Fruit fly (Drosophila melanogaster) whole organism, embryonic: ENCODE measurements around the gene CG32647.
A peak's percentile ranks its signal among the peaks of the same experiment; 100 is the strongest.

Experiments
- Antp ChIP-seq: fragments of 200-800 bp; sonication (Bioruptor generic); optimal IDR thresholded peaks from 3 replicates; lab custom pipeline; 2016; ENCODE audit warnings: missing biosample characterization, missing genetic modification characterization
- Asciz ChIP-seq: fragments of 200-800 bp; sonication (Bioruptor generic); optimal IDR thresholded peaks from 2 replicates; lab custom pipeline; 2017; ENCODE audit warnings: missing biosample characterization, mild to moderate bottlenecking, missing genetic modification characterization, missing genetic modification reagents
- Bteb2 ChIP-seq: fragments of 200-800 bp; sonication (Bioruptor generic); optimal IDR thresholded peaks from 2 replicates; lab custom pipeline; 2016; ENCODE audit warnings: missing biosample characterization, missing genetic modification characterization
- CG10147 ChIP-seq: fragments of 200-800 bp; sonication (Bioruptor generic); optimal IDR thresholded peaks from 2 replicates; lab custom pipeline; 2019; ENCODE audit warnings: missing biosample characterization, mild to moderate bottlenecking, missing genetic modification characterization, moderate library complexity
- CG10209 ChIP-seq: fragments of 200-800 bp; sonication (Bioruptor generic); optimal IDR thresholded peaks from 3 replicates; lab custom pipeline; 2017; ENCODE audit warnings: missing biosample characterization, mild to moderate bottlenecking, missing genetic modification characterization, missing genetic modification reagents
- CG10654 ChIP-seq: fragments of 200-800 bp; sonication (Bioruptor generic); optimal IDR thresholded peaks from 2 replicates; lab custom pipeline; 2016; ENCODE audit warnings: missing biosample characterization, missing genetic modification characterization
- CG12769 ChIP-seq: fragments of 200-800 bp; sonication (Bioruptor generic); optimal IDR thresholded peaks from 2 replicates; lab custom pipeline; 2019; ENCODE audit warnings: missing biosample characterization, mild to moderate bottlenecking, missing genetic modification characterization, moderate library complexity
- CG15601 ChIP-seq: fragments of 200-800 bp; sonication (Bioruptor generic); optimal IDR thresholded peaks from 3 replicates; lab custom pipeline; 2019; ENCODE audit warnings: missing biosample characterization, mild to moderate bottlenecking, missing genetic modification characterization, moderate library complexity
- CG18599 ChIP-seq: fragments of 200-800 bp; sonication (Bioruptor generic); optimal IDR thresholded peaks from 3 replicates; lab custom pipeline; 2017; ENCODE audit warnings: missing biosample characterization, missing genetic modification characterization, mild to moderate bottlenecking, moderate library complexity, missing genetic modification reagents
- CG2889 ChIP-seq: fragments of 200-800 bp; sonication (Bioruptor generic); IDR thresholded peaks from 3 replicates; pipeline ENCODE4 v1.3.6; 2022; ENCODE audit warnings: missing biosample characterization, missing genetic modification characterization
- CG3163 ChIP-seq: fragments of 200-800 bp; sonication (Bioruptor generic); optimal IDR thresholded peaks from 3 replicates; lab custom pipeline; 2016; ENCODE audit warnings: missing biosample characterization, missing genetic modification characterization
- CG32772 ChIP-seq: fragments of 200-800 bp; sonication (Bioruptor generic); IDR thresholded peaks from 2 replicates; pipeline ENCODE4 v1.3.6; 2022; ENCODE audit warnings: missing biosample characterization, missing genetic modification characterization
- CG6175 ChIP-seq: fragments of 200-800 bp; sonication (Bioruptor generic); IDR thresholded peaks from 3 replicates; pipeline ENCODE4 v1.3.6; 2022; ENCODE audit warnings: missing biosample characterization, missing genetic modification characterization
- CG7839 ChIP-seq: fragments of 200-800 bp; sonication (Bioruptor generic); optimal IDR thresholded peaks from 3 replicates; lab custom pipeline; 2018; ENCODE audit warnings: missing biosample characterization, mild to moderate bottlenecking, missing genetic modification characterization, moderate library complexity
- CG9215 ChIP-seq: fragments of 200-800 bp; sonication (Bioruptor generic); IDR thresholded peaks from 2 replicates; pipeline ENCODE4 v1.3.6; 2022; ENCODE audit warnings: missing biosample characterization, missing genetic modification characterization
- CoRest ChIP-seq: fragments of 200-800 bp; sonication (Bioruptor generic); optimal IDR thresholded peaks from 3 replicates; lab custom pipeline; 2018; ENCODE audit warnings: missing biosample characterization, mild to moderate bottlenecking, missing genetic modification characterization, moderate library complexity
- D ChIP-seq, 2 experiments: fragments of 200-800 bp in 1 of 2; fragments of >200 bp in 1 of 2; sonication (Bioruptor generic) in 1 of 2; optimal IDR thresholded peaks; 2 replicates in 1 of 2; 3 replicates in 1 of 2; lab custom pipeline; 2017; ENCODE audit warnings: mild to moderate bottlenecking in 1 of 2, missing biosample characterization in 1 of 2, missing genetic modification characterization in 1 of 2, missing genetic modification reagents in 1 of 2
- Dip3 ChIP-seq: fragments of 200-800 bp; sonication (Bioruptor generic); optimal IDR thresholded peaks from 3 replicates; lab custom pipeline; 2016; ENCODE audit warnings: missing biosample characterization, missing genetic modification characterization
- Dll ChIP-seq: fragments of 200-800 bp; sonication (Bioruptor generic); IDR thresholded peaks from 4 replicates; pipeline ENCODE4 v1.3.6; 2022; ENCODE audit warnings: missing biosample characterization, missing genetic modification characterization; ENCODE audit not compliant: partially characterized antibody
- H15 ChIP-seq: fragments of 200-800 bp; sonication (Bioruptor generic); IDR thresholded peaks from 3 replicates; pipeline ENCODE4 v1.3.6; 2022; ENCODE audit warnings: missing biosample characterization, missing genetic modification characterization
- HLHmδ ChIP-seq: fragments of 200-800 bp; sonication (Bioruptor generic); optimal IDR thresholded peaks from 2 replicates; lab custom pipeline; 2018; ENCODE audit warnings: missing biosample characterization, mild to moderate bottlenecking, missing genetic modification characterization, moderate library complexity
- Hand ChIP-seq: fragments of 200-800 bp; sonication (Bioruptor generic); optimal IDR thresholded peaks from 2 replicates; lab custom pipeline; 2017; ENCODE audit warnings: mild to moderate bottlenecking, missing biosample characterization, missing genetic modification reagents, missing genetic modification characterization
- HmgZ ChIP-seq: fragments of 200-800 bp; sonication (Bioruptor generic); optimal IDR thresholded peaks from 2 replicates; lab custom pipeline; 2018; ENCODE audit warnings: missing biosample characterization, mild to moderate bottlenecking, missing genetic modification characterization
- Hr3 ChIP-seq: fragments of 200-800 bp; sonication (Bioruptor generic); optimal IDR thresholded peaks from 3 replicates; lab custom pipeline; 2016; ENCODE audit warnings: missing biosample characterization, missing genetic modification characterization
- Hsf ChIP-seq: fragments of 200-800 bp; sonication (Bioruptor generic); optimal IDR thresholded peaks from 3 replicates; lab custom pipeline; 2016; ENCODE audit warnings: missing biosample characterization, missing genetic modification characterization
- Opbp ChIP-seq: fragments of 200-800 bp; sonication (Bioruptor generic); IDR thresholded peaks from 3 replicates; pipeline ENCODE4 v1.3.6; 2022; ENCODE audit warnings: missing biosample characterization, missing genetic modification characterization; ENCODE audit not compliant: partially characterized antibody
- bbx ChIP-seq: fragments of 200-800 bp; sonication (Bioruptor generic); IDR thresholded peaks from 2 replicates; pipeline ENCODE4 v1.3.6; 2022; ENCODE audit warnings: missing biosample characterization, missing genetic modification characterization; ENCODE audit not compliant: partially characterized antibody
- bcd ChIP-seq: fragments of 200-800 bp; sonication (Bioruptor generic); optimal IDR thresholded peaks from 2 replicates; lab custom pipeline; 2017; ENCODE audit warnings: missing biosample characterization, mild to moderate bottlenecking, missing genetic modification characterization
- caup ChIP-seq: fragments of 200-800 bp; sonication (Bioruptor generic); optimal IDR thresholded peaks from 3 replicates; lab custom pipeline; 2017; ENCODE audit warnings: missing biosample characterization, mild to moderate bottlenecking, missing genetic modification characterization, moderate library complexity; ENCODE audit not compliant: severe bottlenecking
- cg ChIP-seq: fragments of 200-800 bp; sonication (Bioruptor generic); optimal IDR thresholded peaks from 3 replicates; lab custom pipeline; 2019; ENCODE audit warnings: missing biosample characterization, mild to moderate bottlenecking, missing genetic modification characterization, moderate library complexity
- hth ChIP-seq: fragments of >200 bp; optimal IDR thresholded peaks from 2 replicates; lab custom pipeline; 2017; ENCODE audit warnings: inconsistent platforms
- lilli ChIP-seq: fragments of 200-800 bp; sonication (Bioruptor generic); optimal IDR thresholded peaks from 3 replicates; lab custom pipeline; 2016; ENCODE audit warnings: missing biosample characterization, missing genetic modification characterization
- lola ChIP-seq, 3 experiments: fragments of >200 bp in 2 of 3; fragments of 200-800 bp in 1 of 3; sonication (Bioruptor generic) in 1 of 3; optimal IDR thresholded peaks; 2 replicates each; lab custom pipeline; 2017 to 2019; ENCODE audit warnings: missing biosample characterization in 3 of 3, missing genetic modification characterization in 3 of 3, mild to moderate bottlenecking in 1 of 3, moderate library complexity in 1 of 3
- phol ChIP-seq: fragments of 200-800 bp; sonication (Bioruptor generic); optimal IDR thresholded peaks from 3 replicates; lab custom pipeline; 2018; ENCODE audit warnings: missing biosample characterization, mild to moderate bottlenecking, missing genetic modification characterization, moderate library complexity
- run ChIP-seq: fragments of 200-800 bp; sonication (Bioruptor generic); optimal IDR thresholded peaks from 3 replicates; lab custom pipeline; 2018; ENCODE audit warnings: missing biosample characterization, mild to moderate bottlenecking, missing genetic modification characterization
- slp2 ChIP-seq: fragments of 200-800 bp; sonication (Bioruptor generic); optimal IDR thresholded peaks from 2 replicates; lab custom pipeline; 2016; ENCODE audit warnings: missing biosample characterization, missing genetic modification characterization
- tap ChIP-seq: fragments of 200-800 bp; optimal IDR thresholded peaks from 3 replicates; lab custom pipeline; 2019; ENCODE audit warnings: missing biosample characterization, mild to moderate bottlenecking, missing genetic modification characterization, moderate library complexity
- tio ChIP-seq: fragments of 200-800 bp; sonication (Bioruptor generic); optimal IDR thresholded peaks from 2 replicates; lab custom pipeline; 2017; ENCODE audit warnings: missing biosample characterization, missing genetic modification characterization, inconsistent platforms
- unpg ChIP-seq: fragments of 200-800 bp; sonication (Bioruptor generic); optimal IDR thresholded peaks from 3 replicates; lab custom pipeline; 2018; ENCODE audit warnings: missing biosample characterization, mild to moderate bottlenecking, missing genetic modification characterization, moderate library complexity
- zen ChIP-seq: fragments of 200-800 bp; sonication (Bioruptor generic); optimal IDR thresholded peaks from 3 replicates; lab custom pipeline; 2018; ENCODE audit warnings: missing biosample characterization, mild to moderate bottlenecking, missing genetic modification characterization, moderate library complexity

CG32647 gene

DNA sequence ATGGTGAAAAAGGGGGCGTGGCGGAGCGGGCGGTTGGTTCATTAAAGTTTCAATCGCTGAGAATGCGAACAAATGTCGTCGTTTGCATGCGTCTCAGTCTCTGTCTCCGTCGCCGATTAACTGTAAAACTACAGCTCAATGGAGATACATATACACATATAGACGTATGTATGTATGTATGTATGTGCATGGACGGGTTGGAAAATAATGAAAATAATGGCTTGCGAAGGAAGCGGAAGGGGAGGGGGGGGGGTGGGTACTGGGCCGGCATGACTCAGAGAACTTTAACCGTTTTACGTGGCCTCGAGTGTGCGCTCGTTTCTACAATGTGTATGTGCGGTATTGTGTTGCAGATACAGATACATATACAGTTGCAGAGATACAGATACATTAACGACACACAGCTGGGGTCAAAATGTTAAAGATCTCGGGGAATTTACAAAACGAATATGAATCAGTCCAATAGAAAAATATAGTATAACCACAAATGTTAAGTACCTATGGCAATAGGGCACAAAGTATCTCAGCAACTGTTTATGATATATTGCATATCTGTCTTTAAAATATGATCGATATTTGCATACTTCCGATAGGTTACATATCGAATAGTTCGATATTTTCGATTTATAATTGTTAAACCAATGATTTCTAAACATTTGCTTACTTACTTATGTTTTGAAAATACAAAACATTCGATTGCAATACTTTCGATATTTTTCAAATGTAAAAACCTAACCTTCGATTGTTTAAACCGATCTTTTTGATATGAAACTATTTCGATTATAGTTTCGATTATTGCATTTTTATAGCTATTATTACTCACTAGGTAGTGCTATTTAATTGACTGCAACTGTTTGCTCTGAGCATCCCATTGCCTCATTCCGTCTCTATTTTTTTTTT lies 60.2 kb downstream of the CG32647 start (continued):
- TF ChIP-seq Dll (GFP tag; lab: Robert Waterston, UW), result 0 out of 4 replicates have a peak, but pooled peaks have one; percentile 26
- peak; percentile 8 for TF ChIP-seq CG12769 (tag; lab: Kevin White, UChicago)
- TF ChIP-seq Hsf (GFP tag; lab: Kevin White, UChicago), result peak; percentile 26
- no peak for TF ChIP-seq Antp
- no peak for TF ChIP-seq CG6175 (GFP tag; lab: Robert Waterston, UW)
- peak; percentile 19 for TF ChIP-seq CG7839 (tag; lab: Kevin White, UChicago)
- no peak for TF ChIP-seq slp2 (GFP tag; lab: Kevin White, UChicago)
- peak; percentile 12 for TF ChIP-seq CG10209 (GFP tag; lab: Kevin White, UChicago)
- peak; percentile 19 for TF ChIP-seq bcd (GFP tag; lab: Kevin White, UChicago)
- no peak for TF ChIP-seq bbx
- TF ChIP-seq caup (GFP tag; lab: Kevin White, UChicago), result no peak
- no peak for TF ChIP-seq CG2889
- no peak for TF ChIP-seq Dip3 (GFP tag; lab: Kevin White, UChicago)
- no peak for TF ChIP-seq hth (lab: Kevin White, UChicago)
- TF ChIP-seq CG3163 (GFP tag; lab: Kevin White, UChicago), result no peak
- peak; percentile 3 for TF ChIP-seq unpg (GFP tag; lab: Kevin White, UChicago)
- peak; percentile 48 for TF ChIP-seq CG32772 (GFP tag; lab: Robert Waterston, UW)
- TF ChIP-seq CoRest (tag; lab: Kevin White, UChicago), result peak; percentile 47
- peak; percentile 54 for TF ChIP-seq phol (tag; lab: Kevin White, UChicago)
- TF ChIP-seq Hr3 (GFP tag; lab: Kevin White, UChicago), result no peak
- no peak for TF ChIP-seq D (optimal IDR thresholded peaks at IDR 0.05; lab: Kevin White, UChicago)
- TF ChIP-seq D (GFP tag; optimal IDR thresholded peaks at IDR 0.05; lab: Kevin White, UChicago), result peak; percentile 19
- no peak for TF ChIP-seq zen (tag; lab: Kevin White, UChicago)
- TF ChIP-seq HLHmδ, result no peak
- 0 out of 3 replicates have a peak, but pooled peaks have one; percentile 29 for TF ChIP-seq H15 (GFP tag; lab: Robert Waterston, UW)
- TF ChIP-seq tap (tag; lab: Kevin White, UChicago), result no peak
- no peak for TF ChIP-seq Bteb2
- TF ChIP-seq Opbp (GFP tag; lab: Robert Waterston, UW), result no peak
- TF ChIP-seq CG10654 (GFP tag; lab: Kevin White, UChicago), result no peak
- TF ChIP-seq run (tag; lab: Kevin White, UChicago), result no peak
- TF ChIP-seq CG10147, result peak; percentile 25
- TF ChIP-seq CG18599 (GFP tag; lab: Kevin White, UChicago), result peak; percentile 19
- TF ChIP-seq HmgZ (tag; lab: Kevin White, UChicago), result no peak
- peak; percentile 35 for TF ChIP-seq Asciz (GFP tag; lab: Kevin White, UChicago)
- TF ChIP-seq CG9215, result no peak
- TF ChIP-seq lilli (GFP tag; lab: Kevin White, UChicago), result no peak
- TF ChIP-seq tio (GFP tag; lab: Kevin White, UChicago), result peak; percentile 42
- peak in 1 of 3 experiments; percentile 58 for TF ChIP-seq lola (GFP tag; optimal IDR thresholded peaks at IDR 0.05; lab: Kevin White, UChicago)
- no peak for TF ChIP-seq CG15601 (tag; lab: Kevin White, UChicago)
- no peak for TF ChIP-seq Hand (GFP tag; lab: Kevin White, UChicago)
- TF ChIP-seq cg (GFP tag; lab: Kevin White, UChicago), result peak; percentile 74
